Worm (Caenorhabditis elegans): Measurements from ENCODE around the gene F11G11.4.
"Not testable (repeated sequence)": the region's sequence is repeated elsewhere in the genome, so short reads cannot be mapped to it uniquely, and the experiment has no call there.

F11G11.4 gene

ce11 chrII:4860260-4860659 lies at the start of gene F11G11.4, which contains the start of gene nspd-5:
Gene F11G11.4 (plus strand): TSS chrII:4860594.
Gene nspd-5 (minus strand): TSS chrII:4860360.
- not testable (repeated sequence) for TF ChIP-seq W03F9.2, him-1, dao-5 (tag; optimal IDR thresholded peaks at IDR 0.05)

- TF ChIP-seq him-1 (tag; optimal IDR thresholded peaks at IDR 0.05) (no peak), dao-5 (tag; optimal IDR thresholded peaks at IDR 0.05) (no peak), W03F9.2 (tag; optimal IDR thresholded peaks at IDR 0.05) (no peak)
These were observed 48.4 kb upstream of the F11G11.4 start, which contains the start of gene rig-6 for ce11 chrII:4811986-4812385. Gene rig-6 (minus strand): TSS chrII:4812086.

DNA sequence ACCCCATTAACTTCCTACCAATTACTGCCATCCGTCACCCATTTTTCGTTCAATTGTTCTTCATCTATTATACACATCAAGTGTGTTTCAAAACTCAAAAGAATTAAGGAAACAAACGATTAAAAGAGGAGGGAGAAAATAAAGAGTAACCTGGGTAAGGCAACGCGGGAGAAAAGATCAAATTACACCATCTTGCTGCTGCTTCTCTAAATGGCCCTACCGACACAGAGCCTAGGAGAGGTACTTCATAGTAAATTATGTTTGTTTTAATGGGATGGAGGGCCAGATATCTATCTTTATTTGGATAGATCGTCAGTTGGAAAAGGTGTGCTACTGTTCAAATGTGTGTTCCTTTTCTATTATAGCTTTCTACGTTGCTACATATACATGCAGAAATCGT lies 45.0 kb upstream of the F11G11.4 start:
- TF ChIP-seq dao-5 (tag; optimal IDR thresholded peaks at IDR 0.05) (no peak), W03F9.2 (tag; optimal IDR thresholded peaks at IDR 0.05) (no peak), him-1 (tag; optimal IDR thresholded peaks at IDR 0.05) (no peak)

ce11 chrII:4818780-4819179 lies 41.6 kb upstream of the F11G11.4 start:
- TF ChIP-seq him-1 (tag; optimal IDR thresholded peaks at IDR 0.05) (no peak), dao-5 (tag; optimal IDR thresholded peaks at IDR 0.05) (no peak), W03F9.2 (tag; optimal IDR thresholded peaks at IDR 0.05) (no peak)

- no peak for TF ChIP-seq him-1 (tag; optimal IDR thresholded peaks at IDR 0.05)
- TF ChIP-seq W03F9.2 (tag; optimal IDR thresholded peaks at IDR 0.05): no peak
- no peak for TF ChIP-seq dao-5 (tag; optimal IDR thresholded peaks at IDR 0.05)
These were observed 38.7 kb upstream of the F11G11.4 start, which contains the start of gene lact-5 for ce11 chrII:4821739-4822138. Gene lact-5 (minus strand): TSS chrII:4821739.

DNA sequence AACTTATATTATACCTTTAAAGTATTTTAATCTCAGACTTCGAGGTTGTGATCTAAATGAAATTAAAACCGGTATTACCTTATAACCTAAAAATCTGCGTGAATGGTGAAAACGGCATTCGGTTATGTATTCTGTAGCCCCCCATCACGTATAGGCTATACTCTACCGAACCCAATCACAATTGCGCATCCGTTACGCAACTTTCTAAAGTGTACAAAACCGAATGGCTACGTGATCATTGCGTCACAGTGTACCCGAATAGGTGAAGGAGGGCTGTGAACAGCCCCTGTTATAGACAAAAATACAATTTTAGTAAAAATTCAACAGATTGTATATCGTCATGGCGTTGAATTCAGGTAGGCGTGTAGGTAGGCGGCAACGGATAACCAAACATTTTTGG lies 37.8 kb upstream of the F11G11.4 start:
- TF ChIP-seq dao-5 (tag; optimal IDR thresholded peaks at IDR 0.05): no peak
- no peak for TF ChIP-seq W03F9.2 (tag; optimal IDR thresholded peaks at IDR 0.05)
- TF ChIP-seq him-1 (tag; optimal IDR thresholded peaks at IDR 0.05): no peak

ce11 chrII:4825133-4825532 lies 35.3 kb upstream of the F11G11.4 start, which contains the start of the genes C33F10.8 and msp-40:
Gene C33F10.8 (minus strand): TSS chrII:4825233.
Gene msp-40 (plus strand): TSS chrII:4825414.
- not testable (repeated sequence) for TF ChIP-seq him-1, dao-5, W03F9.2 (tag; optimal IDR thresholded peaks at IDR 0.05)

ce11 chrII:4827734-4828609 lies 32.4 kb upstream of the F11G11.4 start, which contains the start of the genes fbxb-88 and tbck-1:
Gene fbxb-88 (minus strand): TSS chrII:4827884.
Gene tbck-1 (plus strand): TSS chrII:4828559.
- peak; percentile 35 for TF ChIP-seq W03F9.2 (tag; optimal IDR thresholded peaks at IDR 0.05)
- no peak for TF ChIP-seq dao-5 (tag; optimal IDR thresholded peaks at IDR 0.05)
- TF ChIP-seq him-1 (tag; optimal IDR thresholded peaks at IDR 0.05): no peak

ce11 chrII:4834761-4835160 lies 25.6 kb upstream of the F11G11.4 start, which contains the start of the genes C33F10.11 and C33F10.1:
Gene C33F10.11 (minus strand): TSS chrII:4834861.
Gene C33F10.1 (plus strand): TSS chrII:4835023.
- TF ChIP-seq dao-5 (tag; optimal IDR thresholded peaks at IDR 0.05): no peak
- TF ChIP-seq W03F9.2 (tag; optimal IDR thresholded peaks at IDR 0.05): no peak
- TF ChIP-seq him-1 (tag; optimal IDR thresholded peaks at IDR 0.05): no peak

DNA sequence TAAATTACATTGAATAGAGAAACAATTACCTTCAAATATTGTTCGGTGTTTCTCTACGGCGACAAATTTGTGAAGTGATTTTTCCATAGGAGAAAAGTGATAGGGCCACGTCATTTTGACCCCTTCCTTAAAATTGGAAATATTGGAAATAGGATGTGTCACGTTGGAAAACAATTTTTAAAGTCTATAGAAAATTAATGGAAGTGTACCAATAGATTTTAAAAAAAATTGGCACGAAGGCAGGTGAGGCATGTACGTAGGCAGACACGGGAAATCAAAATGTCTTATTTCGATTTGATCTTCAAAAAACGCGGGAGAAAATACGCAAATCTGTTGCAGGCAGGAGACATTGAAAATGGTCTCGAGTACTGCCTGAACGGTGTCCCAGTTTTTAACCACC lies 22.7 kb upstream of the F11G11.4 start, which contains the start of gene C33F10.12:
C33F10.12 (minus strand) TSS at position 101 of the 400 bp plus-strand sequence.
- no peak for TF ChIP-seq dao-5 (tag; optimal IDR thresholded peaks at IDR 0.05)
- no peak for TF ChIP-seq him-1 (tag; optimal IDR thresholded peaks at IDR 0.05)
- no peak for TF ChIP-seq W03F9.2 (tag; optimal IDR thresholded peaks at IDR 0.05)

- not testable (repeated sequence) for TF ChIP-seq dao-5, him-1, W03F9.2 (tag; optimal IDR thresholded peaks at IDR 0.05)
These were observed 18.2 kb upstream of the F11G11.4 start, which contains the start of the genes T23B7.2 and nspd-4 for ce11 chrII:4842143-4842658. Gene T23B7.2 (minus strand): TSS chrII:4842243. Gene nspd-4 (plus strand): TSS chrII:4842608.

DNA sequence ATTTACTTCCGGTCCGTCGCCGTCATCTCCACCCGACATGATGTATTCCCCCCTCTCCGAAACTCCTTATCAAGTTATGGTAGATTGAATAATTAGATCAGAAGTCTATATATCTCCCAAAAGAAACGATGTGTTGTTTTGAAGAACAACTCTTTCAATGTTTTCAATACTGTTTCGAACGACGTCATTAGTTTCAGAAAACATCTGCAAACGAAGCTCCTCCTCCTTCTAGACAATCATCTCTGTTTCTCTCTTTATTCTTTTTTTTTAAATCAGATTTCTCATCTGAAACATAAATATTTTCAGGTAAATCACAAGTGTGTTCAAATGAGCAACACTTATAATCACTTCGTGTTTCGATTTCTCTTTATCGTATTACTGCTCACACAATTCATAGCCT lies 10.5 kb upstream of the F11G11.4 start, which contains the start of gene T23B7.3:
T23B7.3 (plus strand) TSS at position 301 of the 400 bp plus-strand sequence.
- TF ChIP-seq him-1 (tag; optimal IDR thresholded peaks at IDR 0.05) (no peak), W03F9.2 (tag; optimal IDR thresholded peaks at IDR 0.05) (no peak), dao-5 (tag; optimal IDR thresholded peaks at IDR 0.05) (no peak)

- TF ChIP-seq dao-5 (tag; optimal IDR thresholded peaks at IDR 0.05) (no peak), him-1 (tag; optimal IDR thresholded peaks at IDR 0.05) (peak; percentile 92), W03F9.2 (tag; optimal IDR thresholded peaks at IDR 0.05) (peak; percentile 97)
These were observed 8.7 kb upstream of the F11G11.4 start, which contains the start of gene dnj-9 for ce11 chrII:4851594-4852106. Gene dnj-9 (plus strand): TSS chrII:4852056.
